Fruit fly (Drosophila melanogaster) whole organism, embryonic: Measurements from ENCODE around the gene spn-B.

Experiments used
- Bgb ChIP-seq: fragments of 200-800 bp; sonication (Bioruptor generic); IDR thresholded peaks from 2 replicates; pipeline ENCODE4 v1.3.6; 2022; ENCODE audit warnings: missing biosample characterization, missing genetic modification characterization; ENCODE audit not compliant: partially characterized antibody
- Bteb2 ChIP-seq: fragments of 200-800 bp; sonication (Bioruptor generic); optimal IDR thresholded peaks from 2 replicates; lab custom pipeline; 2016; ENCODE audit warnings: missing biosample characterization, missing genetic modification characterization
- CG11247 ChIP-seq: fragments of 200-800 bp; sonication (Bioruptor generic); IDR thresholded peaks from 2 replicates; pipeline ENCODE4 v1.3.6; 2022; ENCODE audit warnings: missing biosample characterization, missing genetic modification characterization
- CG11695 ChIP-seq: fragments of 200-800 bp; sonication (Bioruptor generic); IDR thresholded peaks from 3 replicates; pipeline ENCODE4 v1.3.6; 2022; ENCODE audit warnings: missing biosample characterization, missing genetic modification characterization
- CG11696 ChIP-seq: fragments of 200-800 bp; sonication (Bioruptor generic); IDR thresholded peaks from 2 replicates; pipeline ENCODE4 v1.3.6; 2022; ENCODE audit warnings: missing biosample characterization, missing genetic modification characterization
- CG11723 ChIP-seq: fragments of 200-800 bp; sonication (Bioruptor generic); optimal IDR thresholded peaks from 2 replicates; lab custom pipeline; 2017; ENCODE audit warnings: missing biosample characterization, mild to moderate bottlenecking, missing genetic modification characterization
- CG12104 ChIP-seq: fragments of 200-800 bp; sonication (Bioruptor generic); optimal IDR thresholded peaks from 3 replicates; lab custom pipeline; 2016; ENCODE audit warnings: missing biosample characterization, missing genetic modification characterization
- CG12299 ChIP-seq: fragments of 200-800 bp; sonication (Bioruptor generic); optimal IDR thresholded peaks from 2 replicates; lab custom pipeline; 2018; ENCODE audit warnings: missing biosample characterization, mild to moderate bottlenecking, missing genetic modification characterization
- CG12659 ChIP-seq: fragments of 200-800 bp; sonication (Bioruptor generic); optimal IDR thresholded peaks from 3 replicates; lab custom pipeline; 2017; ENCODE audit warnings: mild to moderate bottlenecking, missing biosample characterization, missing genetic modification reagents, missing genetic modification characterization
- CG12769 ChIP-seq: fragments of 200-800 bp; sonication (Bioruptor generic); optimal IDR thresholded peaks from 2 replicates; lab custom pipeline; 2019; ENCODE audit warnings: missing biosample characterization, mild to moderate bottlenecking, missing genetic modification characterization, moderate library complexity
- CG14014 ChIP-seq: fragments of 200-800 bp; sonication (Bioruptor generic); IDR thresholded peaks from 2 replicates; pipeline ENCODE4 v1.3.6; 2022; ENCODE audit warnings: missing biosample characterization, missing genetic modification characterization
- CG15514 ChIP-seq: fragments of 200-800 bp; sonication (Bioruptor generic); optimal IDR thresholded peaks from 3 replicates; lab custom pipeline; 2017; ENCODE audit warnings: missing biosample characterization, missing genetic modification characterization, mild to moderate bottlenecking, moderate library complexity, missing genetic modification reagents
- CG17385 ChIP-seq: fragments of 200-800 bp; sonication (Bioruptor generic); optimal IDR thresholded peaks from 3 replicates; lab custom pipeline; 2018; ENCODE audit warnings: missing biosample characterization, mild to moderate bottlenecking, missing genetic modification characterization
- CG2120 ChIP-seq: fragments of 200-800 bp; sonication (Bioruptor generic); optimal IDR thresholded peaks from 3 replicates; lab custom pipeline; 2016; ENCODE audit warnings: missing biosample characterization, missing genetic modification characterization
- CG2678 ChIP-seq: fragments of 200-800 bp; sonication (Bioruptor generic); optimal IDR thresholded peaks from 3 replicates; lab custom pipeline; 2019; ENCODE audit warnings: missing biosample characterization, mild to moderate bottlenecking, missing genetic modification characterization, moderate library complexity
- CG32767 ChIP-seq: fragments of 200-800 bp; sonication (Bioruptor generic); IDR thresholded peaks from 2 replicates; pipeline ENCODE4 v1.3.6; 2022; ENCODE audit warnings: missing biosample characterization, missing genetic modification characterization
- CG34376 ChIP-seq: fragments of 200-800 bp; sonication (Bioruptor generic); optimal IDR thresholded peaks from 2 replicates; lab custom pipeline; 2018; ENCODE audit warnings: missing biosample characterization, mild to moderate bottlenecking, missing genetic modification characterization
- CG7357 ChIP-seq: fragments of 200-800 bp; sonication (Bioruptor generic); IDR thresholded peaks from 3 replicates; pipeline ENCODE4 v1.3.6; 2022; ENCODE audit warnings: missing biosample characterization, missing genetic modification characterization
- CG8281 ChIP-seq: fragments of 200-800 bp; sonication (Bioruptor generic); optimal IDR thresholded peaks from 2 replicates; lab custom pipeline; 2018; ENCODE audit warnings: missing biosample characterization, mild to moderate bottlenecking, missing genetic modification characterization, moderate library complexity
- CG8290 ChIP-seq, 3 experiments: fragments of 200-800 bp; sonication (Bioruptor generic); optimal IDR thresholded peaks; 2 replicates each; lab custom pipeline; 2016 to 2019; ENCODE audit warnings: missing biosample characterization in 3 of 3, missing genetic modification characterization in 3 of 3, mild to moderate bottlenecking in 2 of 3, moderate library complexity in 1 of 3
- CG8944 ChIP-seq: fragments of 200-800 bp; sonication (Bioruptor generic); optimal IDR thresholded peaks from 3 replicates; lab custom pipeline; 2016; ENCODE audit warnings: missing biosample characterization, missing genetic modification characterization
- CHES-1-like ChIP-seq: fragments of 200-800 bp; sonication (Bioruptor generic); optimal IDR thresholded peaks from 2 replicates; lab custom pipeline; 2016; ENCODE audit warnings: missing biosample characterization, missing genetic modification characterization
- CrebB ChIP-seq: fragments of 200-800 bp; sonication (Bioruptor generic); optimal IDR thresholded peaks from 3 replicates; lab custom pipeline; 2018; ENCODE audit warnings: missing biosample characterization, mild to moderate bottlenecking, missing genetic modification characterization
- Deaf1 ChIP-seq: fragments of 200-800 bp; optimal IDR thresholded peaks from 3 replicates; lab custom pipeline; 2019; ENCODE audit warnings: missing biosample characterization, mild to moderate bottlenecking, missing genetic modification characterization, moderate library complexity
- Dp ChIP-seq: fragments of 200-800 bp; sonication (Bioruptor generic); optimal IDR thresholded peaks from 2 replicates; lab custom pipeline; 2018; ENCODE audit warnings: missing biosample characterization, mild to moderate bottlenecking, missing genetic modification characterization, moderate library complexity
- HmgZ ChIP-seq: fragments of 200-800 bp; sonication (Bioruptor generic); optimal IDR thresholded peaks from 2 replicates; lab custom pipeline; 2018; ENCODE audit warnings: missing biosample characterization, mild to moderate bottlenecking, missing genetic modification characterization
- ab ChIP-seq: fragments of 200-800 bp; sonication (Bioruptor generic); optimal IDR thresholded peaks from 2 replicates; lab custom pipeline; 2016; ENCODE audit warnings: missing biosample characterization, missing genetic modification characterization
- cas ChIP-seq: fragments of 200-800 bp; sonication (Bioruptor generic); IDR thresholded peaks from 2 replicates; pipeline ENCODE4 v1.3.6; 2022; ENCODE audit warnings: missing biosample characterization, missing genetic modification characterization
- ci ChIP-seq: fragments of 200-800 bp; sonication (Bioruptor generic); IDR thresholded peaks from 3 replicates; pipeline ENCODE4 v1.3.6; 2022; ENCODE audit warnings: missing biosample characterization, missing genetic modification characterization
- dmrt99B ChIP-seq: fragments of 200-800 bp; sonication (Bioruptor generic); optimal IDR thresholded peaks from 2 replicates; lab custom pipeline; 2018; ENCODE audit warnings: missing biosample characterization, mild to moderate bottlenecking, missing genetic modification characterization, moderate library complexity
- eyg ChIP-seq: fragments of 200-800 bp; sonication (Bioruptor generic); optimal IDR thresholded peaks from 3 replicates; lab custom pipeline; 2016; ENCODE audit warnings: missing biosample characterization, missing genetic modification characterization
- fd64A ChIP-seq: fragments of 200-800 bp; sonication (Bioruptor generic); optimal IDR thresholded peaks from 3 replicates; lab custom pipeline; 2018; ENCODE audit warnings: missing biosample characterization, mild to moderate bottlenecking, missing genetic modification characterization
- fu2 ChIP-seq: fragments of 200-800 bp; sonication (Bioruptor generic); optimal IDR thresholded peaks from 2 replicates; lab custom pipeline; 2016; ENCODE audit warnings: missing biosample characterization, missing genetic modification characterization
- gcm2 ChIP-seq: fragments of 200-800 bp; sonication (Bioruptor generic); optimal IDR thresholded peaks from 2 replicates; lab custom pipeline; 2016; ENCODE audit warnings: missing biosample characterization, missing genetic modification characterization
- gfzf ChIP-seq: fragments of 200-800 bp; sonication (Bioruptor generic); optimal IDR thresholded peaks from 2 replicates; lab custom pipeline; 2016; ENCODE audit warnings: missing biosample characterization, mild to moderate bottlenecking, missing genetic modification characterization, moderate library complexity
- hkb ChIP-seq, 2 experiments: fragments of 200-800 bp in 1 of 2; fragments of >200 bp in 1 of 2; sonication (Bioruptor generic) in 1 of 2; IDR thresholded peaks in 1 of 2; optimal IDR thresholded peaks in 1 of 2; 2 replicates each; pipeline versions ENCODE4 v1.3.6 to Lab custom; 2017 to 2022; ENCODE audit warnings: missing biosample characterization in 1 of 2, missing genetic modification characterization in 1 of 2
- luna ChIP-seq: fragments of 200-800 bp; sonication (Bioruptor generic); optimal IDR thresholded peaks from 2 replicates; lab custom pipeline; 2016; ENCODE audit warnings: missing biosample characterization, missing genetic modification characterization
- mirr ChIP-seq: fragments of 200-800 bp; sonication (Bioruptor generic); optimal IDR thresholded peaks from 3 replicates; lab custom pipeline; 2018; ENCODE audit warnings: missing biosample characterization, mild to moderate bottlenecking, missing genetic modification characterization
- nom ChIP-seq: fragments of 200-800 bp; sonication (Bioruptor generic); optimal IDR thresholded peaks from 2 replicates; lab custom pipeline; 2017; ENCODE audit warnings: missing biosample characterization, missing genetic modification characterization, mild to moderate bottlenecking, moderate library complexity, missing genetic modification reagents
- oc ChIP-seq: fragments of 200-800 bp; sonication (Bioruptor generic); optimal IDR thresholded peaks from 2 replicates; lab custom pipeline; 2018; ENCODE audit warnings: missing biosample characterization, mild to moderate bottlenecking, missing genetic modification characterization, moderate library complexity
- pros ChIP-seq: fragments of 200-800 bp; sonication (Bioruptor generic); optimal IDR thresholded peaks from 3 replicates; lab custom pipeline; 2019; ENCODE audit warnings: missing biosample characterization, mild to moderate bottlenecking, missing genetic modification characterization, moderate library complexity
- pzg ChIP-seq: fragments of 200-800 bp; sonication (Bioruptor generic); optimal IDR thresholded peaks from 3 replicates; lab custom pipeline; 2018; ENCODE audit warnings: missing biosample characterization, mild to moderate bottlenecking, missing genetic modification characterization, moderate library complexity
- schlank ChIP-seq: fragments of 200-800 bp; sonication (Bioruptor generic); optimal IDR thresholded peaks from 2 replicates; lab custom pipeline; 2018; ENCODE audit warnings: missing biosample characterization, mild to moderate bottlenecking, missing genetic modification characterization
- sob ChIP-seq: fragments of 200-800 bp; sonication (Bioruptor generic); IDR thresholded peaks from 2 replicates; pipeline ENCODE4 v1.3.6; 2022; ENCODE audit warnings: missing biosample characterization, missing genetic modification characterization
- sqz ChIP-seq: fragments of 200-800 bp; sonication (Bioruptor generic); optimal IDR thresholded peaks from 3 replicates; lab custom pipeline; 2018; ENCODE audit warnings: missing biosample characterization, mild to moderate bottlenecking, missing genetic modification characterization
- sug ChIP-seq: fragments of 200-800 bp; optimal IDR thresholded peaks from 2 replicates; lab custom pipeline; 2019; ENCODE audit warnings: missing biosample characterization, mild to moderate bottlenecking, missing genetic modification characterization, moderate library complexity
- vvl ChIP-seq: fragments of 200-800 bp; sonication (Bioruptor generic); IDR thresholded peaks from 2 replicates; pipeline ENCODE4 v1.3.6; 2022; ENCODE audit warnings: missing biosample characterization, missing genetic modification characterization
- wek ChIP-seq: fragments of 200-800 bp; sonication (Bioruptor generic); optimal IDR thresholded peaks from 3 replicates; lab custom pipeline; 2018; ENCODE audit warnings: missing biosample characterization, mild to moderate bottlenecking, missing genetic modification characterization, moderate library complexity

The spn-B gene

dm6 chr3R:14361741-14362232 is 33.9 kb downstream of the spn-B start, which contains the start of gene Dnaaf5 (continued):
- no peak for TF ChIP-seq CG32767
- TF ChIP-seq Dp (GFP tag; lab: Kevin White, UChicago) = peak; percentile 83
- peak; percentile 80 for TF ChIP-seq mirr (GFP tag; lab: Kevin White, UChicago)
- TF ChIP-seq CG8290 (GFP tag; optimal IDR thresholded peaks at IDR 0.05; lab: Kevin White, UChicago) = no peak
- TF ChIP-seq CG8290 (tag; optimal IDR thresholded peaks at IDR 0.05; lab: Kevin White, UChicago) = peak in 1 of 2 experiments; percentile 24
- peak; percentile 48 for TF ChIP-seq pros
- TF ChIP-seq luna (GFP tag; lab: Kevin White, UChicago) = peak; percentile 12
- TF ChIP-seq vvl (GFP tag; lab: Robert Waterston, UW) = 0 out of 2 replicates have a peak, but pooled peaks have one; percentile 34
- TF ChIP-seq CG12104 (GFP tag; lab: Kevin White, UChicago) = no peak
- peak; percentile 61 for TF ChIP-seq HmgZ
- TF ChIP-seq ab (GFP tag; lab: Kevin White, UChicago) = no peak
- TF ChIP-seq CG11696 (GFP tag; lab: Robert Waterston, UW) = 0 out of 2 replicates have a peak, but pooled peaks have one; percentile 10
- TF ChIP-seq hkb (optimal IDR thresholded peaks at IDR 0.05; lab: Kevin White, UChicago) = no peak
- TF ChIP-seq hkb (GFP tag; IDR thresholded peaks at IDR 0.05; lab: Robert Waterston, UW) = no peak
- no peak for TF ChIP-seq gfzf (GFP tag; lab: Kevin White, UChicago)
- TF ChIP-seq sug = peak; percentile 75
- TF ChIP-seq nom (GFP tag; lab: Kevin White, UChicago) = peak; percentile 16
- peak; percentile 8 for TF ChIP-seq oc
- no peak for TF ChIP-seq CG8944 (GFP tag; lab: Kevin White, UChicago)
- TF ChIP-seq CG12769 (tag; lab: Kevin White, UChicago) = peak; percentile 83
- TF ChIP-seq CG11695 (GFP tag; lab: Robert Waterston, UW) = no peak
- TF ChIP-seq ci (GFP tag; lab: Robert Waterston, UW) = peak; percentile 62; the same call in 2 of the 3 replicates
- TF ChIP-seq fd64A (GFP tag; lab: Kevin White, UChicago) = no peak
- TF ChIP-seq CG34376 (GFP tag; lab: Kevin White, UChicago) = peak; percentile 64
- TF ChIP-seq schlank (tag; lab: Kevin White, UChicago) = no peak
- TF ChIP-seq CG15514 = peak; percentile 22
- no peak for TF ChIP-seq fu2 (GFP tag; lab: Kevin White, UChicago)
- peak; percentile 32 for TF ChIP-seq Deaf1 (tag; lab: Kevin White, UChicago)
- TF ChIP-seq wek = no peak
- peak; percentile 42 for TF ChIP-seq CG17385 (GFP tag; lab: Kevin White, UChicago)
- peak; percentile 34 for TF ChIP-seq sqz (GFP tag; lab: Kevin White, UChicago)
- TF ChIP-seq CrebB (tag; lab: Kevin White, UChicago) = peak; percentile 5
- TF ChIP-seq CG14014 (GFP tag; lab: Robert Waterston, UW) = peak; percentile 29; the same call in 1 of the 2 replicates
- TF ChIP-seq Bteb2 (GFP tag; lab: Kevin White, UChicago) = no peak
- no peak for TF ChIP-seq CG11247
- TF ChIP-seq CHES-1-like (GFP tag; lab: Kevin White, UChicago) = peak; percentile 17
- peak; percentile 21 for TF ChIP-seq CG2120
- TF ChIP-seq pzg (GFP tag; lab: Kevin White, UChicago) = peak; percentile 34
- no peak for TF ChIP-seq gcm2 (GFP tag; lab: Kevin White, UChicago)
- no peak for TF ChIP-seq dmrt99B
- peak; percentile 100 for TF ChIP-seq CG8281 (tag; lab: Kevin White, UChicago)
- TF ChIP-seq sob (GFP tag; lab: Robert Waterston, UW) = peak; percentile 31; the same call in 1 of the 2 replicates
- 0 out of 2 replicates have a peak, but pooled peaks have one; percentile 26 for TF ChIP-seq Bgb
- peak; percentile 16 for TF ChIP-seq CG11723
- TF ChIP-seq CG2678 = peak; percentile 39
- peak; percentile 4 for TF ChIP-seq CG12659 (GFP tag; lab: Kevin White, UChicago)
- no peak for TF ChIP-seq cas (GFP tag; lab: Robert Waterston, UW)
- TF ChIP-seq CG7357 (GFP tag; lab: Robert Waterston, UW) = no peak
- TF ChIP-seq CG12299 (tag; lab: Kevin White, UChicago) = peak; percentile 8
- TF ChIP-seq eyg (GFP tag; lab: Kevin White, UChicago) = peak; percentile 27
